Worm (Caenorhabditis elegans): Measurements from ENCODE around the gene srx-78.

DNA sequence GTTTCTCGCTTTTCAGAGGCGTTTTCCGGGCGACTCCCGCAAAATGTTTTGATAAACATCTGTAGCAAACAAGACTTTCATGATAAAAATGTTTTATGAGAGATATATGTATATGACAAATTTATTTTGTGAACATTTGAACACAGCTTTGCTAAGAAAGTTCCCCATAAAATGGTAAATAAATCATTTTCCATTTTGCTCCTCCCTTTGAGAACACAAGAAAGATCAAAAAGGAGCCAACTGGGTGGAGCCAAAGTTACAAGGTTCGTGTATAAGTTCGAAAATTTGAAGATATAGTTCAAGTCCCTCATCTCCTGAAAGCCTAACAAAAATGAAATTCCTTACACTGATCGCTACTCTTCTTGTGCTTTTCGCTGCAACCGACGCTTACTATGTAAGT is 4.4 kb upstream of the srx-78 start, which contains the start of gene C01G10.17:
- TF ChIP-seq W03F9.2 (tag; optimal IDR thresholded peaks at IDR 0.05): no peak
- no peak for TF ChIP-seq him-1 (tag; optimal IDR thresholded peaks at IDR 0.05)
- no peak for TF ChIP-seq dao-5 (tag; optimal IDR thresholded peaks at IDR 0.05)

Measured in whole organism, L4/young adult.